Fruit fly (Drosophila melanogaster) whole organism, embryonic: ENCODE data around the gene CG43850.
A peak's percentile ranks its signal among the peaks of the same experiment; 100 is the strongest.

Source experiments
- ATbp ChIP-seq: fragments of 200-800 bp; sonication (Bioruptor generic); optimal IDR thresholded peaks from 2 replicates; lab custom pipeline; 2017; ENCODE audit warnings: missing biosample characterization, mild to moderate bottlenecking, missing genetic modification characterization, missing genetic modification reagents
- Ada2b ChIP-seq: fragments of 200-800 bp; sonication (Bioruptor generic); IDR thresholded peaks from 2 replicates; pipeline ENCODE4 v1.3.6; 2022; ENCODE audit warnings: missing biosample characterization, missing genetic modification characterization
- Bgb ChIP-seq: fragments of 200-800 bp; sonication (Bioruptor generic); IDR thresholded peaks from 2 replicates; pipeline ENCODE4 v1.3.6; 2022; ENCODE audit warnings: missing biosample characterization, missing genetic modification characterization; ENCODE audit not compliant: partially characterized antibody
- CG10274 ChIP-seq: fragments of 200-800 bp; sonication (Bioruptor generic); optimal IDR thresholded peaks from 3 replicates; lab custom pipeline; 2017; ENCODE audit warnings: missing biosample characterization, mild to moderate bottlenecking, missing genetic modification characterization
- CG10321 ChIP-seq: fragments of 200-800 bp; sonication (Bioruptor generic); IDR thresholded peaks from 2 replicates; pipeline ENCODE4 v1.3.6; 2022; ENCODE audit warnings: missing biosample characterization, missing genetic modification characterization
- CG12155 ChIP-seq: fragments of 200-800 bp; sonication (Bioruptor generic); optimal IDR thresholded peaks from 3 replicates; lab custom pipeline; 2016; ENCODE audit warnings: missing biosample characterization, missing genetic modification characterization
- CG15479 ChIP-seq: fragments of 200-800 bp; sonication (Bioruptor generic); optimal IDR thresholded peaks from 3 replicates; lab custom pipeline; 2019; ENCODE audit warnings: missing biosample characterization, mild to moderate bottlenecking, missing genetic modification characterization, moderate library complexity
- CG16815 ChIP-seq: fragments of 200-800 bp; sonication (Bioruptor generic); optimal IDR thresholded peaks from 3 replicates; lab custom pipeline; 2017; ENCODE audit warnings: missing biosample characterization, mild to moderate bottlenecking, missing genetic modification characterization
- CG17385 ChIP-seq: fragments of 200-800 bp; sonication (Bioruptor generic); optimal IDR thresholded peaks from 3 replicates; lab custom pipeline; 2018; ENCODE audit warnings: missing biosample characterization, mild to moderate bottlenecking, missing genetic modification characterization
- CG17568 ChIP-seq: fragments of 200-800 bp; sonication (Bioruptor generic); optimal IDR thresholded peaks from 2 replicates; lab custom pipeline; 2018; ENCODE audit warnings: missing biosample characterization, mild to moderate bottlenecking, missing genetic modification characterization, moderate library complexity
- CG1832 ChIP-seq: fragments of 200-800 bp; sonication (Bioruptor generic); optimal IDR thresholded peaks from 2 replicates; lab custom pipeline; 2017; ENCODE audit warnings: missing biosample characterization, mild to moderate bottlenecking, missing genetic modification characterization, inconsistent platforms
- CG18764 ChIP-seq: fragments of 200-800 bp; sonication (Bioruptor generic); optimal IDR thresholded peaks from 3 replicates; lab custom pipeline; 2016; ENCODE audit warnings: missing biosample characterization, missing genetic modification characterization
- CG2129 ChIP-seq: fragments of 200-800 bp; sonication (Bioruptor generic); IDR thresholded peaks from 2 replicates; pipeline ENCODE4 v1.3.6; 2022; ENCODE audit warnings: missing biosample characterization, missing genetic modification characterization; ENCODE audit not compliant: partially characterized antibody
- CG2875 ChIP-seq: fragments of 200-800 bp; sonication (Bioruptor generic); optimal IDR thresholded peaks from 2 replicates; lab custom pipeline; 2017; ENCODE audit warnings: missing biosample characterization, mild to moderate bottlenecking, missing genetic modification characterization, missing genetic modification reagents
- CG31224 ChIP-seq: fragments of 200-800 bp; sonication (Bioruptor generic); IDR thresholded peaks from 2 replicates; pipeline ENCODE4 v1.3.6; 2022; ENCODE audit warnings: missing biosample characterization, missing genetic modification characterization
- CG31388 ChIP-seq: fragments of 200-800 bp; sonication (Bioruptor generic); optimal IDR thresholded peaks from 2 replicates; lab custom pipeline; 2016; ENCODE audit warnings: missing biosample characterization, missing genetic modification characterization
- CG8281 ChIP-seq: fragments of 200-800 bp; sonication (Bioruptor generic); optimal IDR thresholded peaks from 2 replicates; lab custom pipeline; 2018; ENCODE audit warnings: missing biosample characterization, mild to moderate bottlenecking, missing genetic modification characterization, moderate library complexity
- CG9797 ChIP-seq: fragments of 200-800 bp; sonication (Bioruptor generic); optimal IDR thresholded peaks from 3 replicates; lab custom pipeline; 2018; ENCODE audit warnings: missing biosample characterization, mild to moderate bottlenecking, missing genetic modification characterization
- CG9876 ChIP-seq: fragments of 200-800 bp; sonication (Bioruptor generic); optimal IDR thresholded peaks from 2 replicates; lab custom pipeline; 2016; ENCODE audit warnings: missing biosample characterization, missing genetic modification characterization
- CTCF ChIP-seq: fragments of 200-800 bp; sonication (Bioruptor generic); optimal IDR thresholded peaks from 2 replicates; lab custom pipeline; 2017; ENCODE audit warnings: missing biosample characterization, mild to moderate bottlenecking, missing genetic modification characterization, moderate library complexity
- CoRest ChIP-seq: fragments of 200-800 bp; sonication (Bioruptor generic); optimal IDR thresholded peaks from 3 replicates; lab custom pipeline; 2018; ENCODE audit warnings: missing biosample characterization, mild to moderate bottlenecking, missing genetic modification characterization, moderate library complexity
- Gug ChIP-seq: fragments of 200-800 bp; sonication (Bioruptor generic); IDR thresholded peaks from 4 replicates; pipeline ENCODE4 v1.3.6; 2022; ENCODE audit warnings: missing biosample characterization, missing genetic modification characterization
- HHEX ChIP-seq: fragments of 200-800 bp; sonication (Bioruptor generic); optimal IDR thresholded peaks from 3 replicates; lab custom pipeline; 2017; ENCODE audit warnings: missing biosample characterization, mild to moderate bottlenecking, missing genetic modification characterization, missing genetic modification reagents
- Hr3 ChIP-seq: fragments of 200-800 bp; sonication (Bioruptor generic); optimal IDR thresholded peaks from 3 replicates; lab custom pipeline; 2016; ENCODE audit warnings: missing biosample characterization, missing genetic modification characterization
- Hr39 ChIP-seq: fragments of >200 bp; optimal IDR thresholded peaks from 2 replicates; lab custom pipeline; 2017
- MBD-R2 ChIP-seq: fragments of 200-800 bp; sonication (Bioruptor generic); IDR thresholded peaks from 2 replicates; pipeline ENCODE4 v1.3.6; 2022; ENCODE audit warnings: missing biosample characterization, missing genetic modification characterization
- Mrtf ChIP-seq: fragments of 200-800 bp; sonication (Bioruptor generic); IDR thresholded peaks from 3 replicates; pipeline ENCODE4 v1.3.6; 2022; ENCODE audit warnings: missing biosample characterization, missing genetic modification characterization
- NFAT ChIP-seq: fragments of 200-800 bp; sonication (Bioruptor generic); IDR thresholded peaks from 2 replicates; pipeline ENCODE4 v1.3.6; 2022; ENCODE audit warnings: missing biosample characterization, missing genetic modification characterization
- NK7.1 ChIP-seq: fragments of 200-800 bp; sonication (Bioruptor generic); optimal IDR thresholded peaks from 3 replicates; lab custom pipeline; 2016; ENCODE audit warnings: missing biosample characterization, missing genetic modification characterization
- Ptx1 ChIP-seq: fragments of 200-800 bp; sonication (Bioruptor generic); IDR thresholded peaks from 2 replicates; pipeline ENCODE4 v1.3.6; 2022; ENCODE audit warnings: missing biosample characterization, missing genetic modification characterization
- Rfx ChIP-seq: fragments of 200-800 bp; sonication (Bioruptor generic); IDR thresholded peaks from 2 replicates; pipeline ENCODE4 v1.3.6; 2022; ENCODE audit warnings: missing biosample characterization, missing genetic modification characterization
- Sin3A ChIP-seq: fragments of >200 bp; optimal IDR thresholded peaks from 2 replicates; lab custom pipeline; 2018
- Sox100B ChIP-seq: fragments of 200-800 bp; sonication (Bioruptor generic); optimal IDR thresholded peaks from 3 replicates; lab custom pipeline; 2018; ENCODE audit warnings: missing biosample characterization, mild to moderate bottlenecking, missing genetic modification characterization
- az2 ChIP-seq: fragments of 200-800 bp; sonication (Bioruptor generic); optimal IDR thresholded peaks from 3 replicates; lab custom pipeline; 2016; ENCODE audit warnings: missing biosample characterization, missing genetic modification characterization
- bigmax ChIP-seq: fragments of 200-800 bp; sonication (Bioruptor generic); optimal IDR thresholded peaks from 2 replicates; lab custom pipeline; 2018; ENCODE audit warnings: missing biosample characterization, mild to moderate bottlenecking, missing genetic modification characterization
- cas ChIP-seq: fragments of 200-800 bp; sonication (Bioruptor generic); IDR thresholded peaks from 2 replicates; pipeline ENCODE4 v1.3.6; 2022; ENCODE audit warnings: missing biosample characterization, missing genetic modification characterization
- chif ChIP-seq, 2 experiments: fragments of 200-800 bp; sonication (Bioruptor generic); optimal IDR thresholded peaks; 3 replicates each; lab custom pipeline; 2016; ENCODE audit warnings: missing biosample characterization in 2 of 2, missing genetic modification characterization in 2 of 2
- disco-r ChIP-seq: fragments of 200-800 bp; sonication (Bioruptor generic); optimal IDR thresholded peaks from 2 replicates; lab custom pipeline; 2016; ENCODE audit warnings: missing biosample characterization, missing genetic modification characterization
- dm ChIP-seq: fragments of 200-800 bp; sonication (Bioruptor generic); optimal IDR thresholded peaks from 3 replicates; lab custom pipeline; 2016; ENCODE audit warnings: missing biosample characterization, missing genetic modification characterization
- eyg ChIP-seq: fragments of 200-800 bp; sonication (Bioruptor generic); optimal IDR thresholded peaks from 3 replicates; lab custom pipeline; 2016; ENCODE audit warnings: missing biosample characterization, missing genetic modification characterization
- fd102C ChIP-seq: fragments of 200-800 bp; sonication (Bioruptor generic); optimal IDR thresholded peaks from 2 replicates; lab custom pipeline; 2018; ENCODE audit warnings: missing biosample characterization, mild to moderate bottlenecking, missing genetic modification characterization, moderate library complexity
- fd96Cb ChIP-seq: fragments of 200-800 bp; sonication (Bioruptor generic); optimal IDR thresholded peaks from 2 replicates; lab custom pipeline; 2018; ENCODE audit warnings: missing biosample characterization, mild to moderate bottlenecking, missing genetic modification characterization, moderate library complexity
- kah ChIP-seq: fragments of 200-800 bp; sonication (Bioruptor generic); optimal IDR thresholded peaks from 2 replicates; lab custom pipeline; 2018; ENCODE audit warnings: missing biosample characterization, mild to moderate bottlenecking, missing genetic modification characterization
- kni ChIP-seq: fragments of 200-800 bp; sonication (Bioruptor generic); optimal IDR thresholded peaks from 3 replicates; lab custom pipeline; 2017; ENCODE audit warnings: mild to moderate bottlenecking, missing biosample characterization, missing genetic modification reagents, missing genetic modification characterization
- otp ChIP-seq: fragments of 200-800 bp; sonication (Bioruptor generic); IDR thresholded peaks from 3 replicates; pipeline ENCODE4, ENCODE4 v1.3.6; 2022; ENCODE audit warnings: missing biosample characterization, missing genetic modification characterization
- sens ChIP-seq: fragments of 200-800 bp; sonication (Bioruptor generic); peaks from one replicate; lab custom pipeline; 2016; ENCODE audit warnings: missing biosample characterization, missing genetic modification characterization
- seq ChIP-seq: fragments of 200-800 bp; sonication (Bioruptor generic); IDR thresholded peaks from 2 replicates; pipeline ENCODE4 v1.3.6; 2022; ENCODE audit warnings: missing biosample characterization, missing genetic modification characterization
- tio ChIP-seq: fragments of 200-800 bp; sonication (Bioruptor generic); optimal IDR thresholded peaks from 2 replicates; lab custom pipeline; 2017; ENCODE audit warnings: missing biosample characterization, missing genetic modification characterization, inconsistent platforms
- toy ChIP-seq: fragments of 200-800 bp; sonication (Bioruptor generic); IDR thresholded peaks from 2 replicates; pipeline ENCODE4 v1.3.6; 2022; ENCODE audit warnings: missing biosample characterization, missing genetic modification characterization
- trem ChIP-seq: fragments of 200-800 bp; optimal IDR thresholded peaks from 3 replicates; lab custom pipeline; 2019; ENCODE audit warnings: missing biosample characterization, mild to moderate bottlenecking, missing genetic modification characterization, moderate library complexity
- yki ChIP-seq: fragments of >200 bp; optimal IDR thresholded peaks from 3 replicates; lab custom pipeline; 2018
- zen2 ChIP-seq: fragments of 200-800 bp; sonication (Bioruptor generic); IDR thresholded peaks from 3 replicates; pipeline ENCODE4 v1.3.6; 2022; ENCODE audit warnings: missing biosample characterization, missing genetic modification characterization; ENCODE audit not compliant: partially characterized antibody

CG43850 gene

dm6 chr2L:13387255-13387654, 28.0 kb upstream of the CG43850 start, which contains the start of the genes Ing5 and CG7099 (continued):
- TF ChIP-seq CG9797 (peak; percentile 22), az2 (peak; percentile 97), HHEX (GFP tag; lab: Kevin White, UChicago) (peak; percentile 95), kah (GFP tag; lab: Kevin White, UChicago) (peak; percentile 85), yki (lab: Kevin White, UChicago) (no peak), CG31388 (GFP tag; lab: Kevin White, UChicago) (peak; percentile 92), CG17385 (GFP tag; lab: Kevin White, UChicago) (peak; percentile 88), CG10321 (GFP tag; lab: Robert Waterston, UW) (peak; percentile 73), trem (tag; lab: Kevin White, UChicago) (peak; percentile 95), seq (peak; percentile 92), Bgb (GFP tag; lab: Robert Waterston, UW) (peak; percentile 75), CG18764 (GFP tag; lab: Kevin White, UChicago) (peak; percentile 96), disco-r (GFP tag; lab: Kevin White, UChicago) (peak; percentile 66), Hr3 (GFP tag; lab: Kevin White, UChicago) (peak; percentile 97), NFAT (GFP tag; lab: Robert Waterston, UW) (peak; percentile 95), Sin3A (lab: Kevin White, UChicago) (no peak), chif (GFP tag; optimal IDR thresholded peaks at IDR 0.05; lab: Kevin White, UChicago) (peak; percentile 86 to 93), CG15479 (GFP tag; lab: Kevin White, UChicago) (peak; percentile 36), Ptx1 (GFP tag; lab: Robert Waterston, UW) (peak; percentile 98), CTCF (GFP tag; lab: Kevin White, UChicago) (peak; percentile 60), Hr39 (lab: Kevin White, UChicago) (no peak), Mrtf (GFP tag; lab: Robert Waterston, UW) (peak; percentile 94), CG10274 (GFP tag; lab: Kevin White, UChicago) (peak; percentile 74), fd96Cb (tag; lab: Kevin White, UChicago) (peak; percentile 96), sens (peak; percentile 99), ATbp (peak; percentile 90), cas (GFP tag; lab: Robert Waterston, UW) (peak; percentile 96), Ada2b (peak; percentile 98), tio (GFP tag; lab: Kevin White, UChicago) (peak; percentile 96), Gug (GFP tag; lab: Robert Waterston, UW) (peak; percentile 96), dm (GFP tag; lab: Kevin White, UChicago) (peak; percentile 62), Rfx (GFP tag; lab: Robert Waterston, UW) (peak; percentile 98), CG8281 (tag; lab: Kevin White, UChicago) (peak; percentile 85), fd102C (GFP tag; lab: Kevin White, UChicago) (peak; percentile 74), zen2 (GFP tag; lab: Robert Waterston, UW) (no peak; the same call in 2 of the 3 replicates), eyg (GFP tag; lab: Kevin White, UChicago) (peak; percentile 68), CG17568 (peak; percentile 91), CG9876 (GFP tag; lab: Kevin White, UChicago) (peak; percentile 75), bigmax (GFP tag; lab: Kevin White, UChicago) (peak; percentile 75), otp (GFP tag; lab: Robert Waterston, UW) (peak; percentile 97), MBD-R2 (GFP tag; lab: Robert Waterston, UW) (peak; percentile 99), toy (GFP tag; lab: Robert Waterston, UW) (peak; percentile 87), Sox100B (GFP tag; lab: Kevin White, UChicago) (peak; percentile 92), CG16815 (peak; percentile 95), kni (GFP tag; lab: Kevin White, UChicago) (no peak), CG2875 (GFP tag; lab: Kevin White, UChicago) (peak; percentile 88), CG12155 (peak; percentile 96), NK7.1 (GFP tag; lab: Kevin White, UChicago) (peak; percentile 59), CG1832 (GFP tag; lab: Kevin White, UChicago) (no peak), CoRest (tag; lab: Kevin White, UChicago) (peak; percentile 98), CG31224 (GFP tag; lab: Robert Waterston, UW) (peak; percentile 93), CG2129 (0 out of 2 replicates have a peak, but pooled peaks have one; percentile 34)
